Fruit fly (Drosophila melanogaster): Measurements from ENCODE around the gene CG45071.

The CG45071 gene

dm6 chr3L:15094589-15095288 is 10.9 kb upstream of the CG45071 start, which contains the start of the genes sstn, Plp and GlyRS (continued):
- TF ChIP-seq GATAd (GFP tag; optimal IDR thresholded peaks at IDR 0.05) (no peak), CrebA (GFP tag; optimal IDR thresholded peaks at IDR 0.05; ENCODE audit: borderline replicate concordance) (no peak), sv (GFP tag; optimal IDR thresholded peaks at IDR 0.05) (peak; percentile 26)

DNA sequence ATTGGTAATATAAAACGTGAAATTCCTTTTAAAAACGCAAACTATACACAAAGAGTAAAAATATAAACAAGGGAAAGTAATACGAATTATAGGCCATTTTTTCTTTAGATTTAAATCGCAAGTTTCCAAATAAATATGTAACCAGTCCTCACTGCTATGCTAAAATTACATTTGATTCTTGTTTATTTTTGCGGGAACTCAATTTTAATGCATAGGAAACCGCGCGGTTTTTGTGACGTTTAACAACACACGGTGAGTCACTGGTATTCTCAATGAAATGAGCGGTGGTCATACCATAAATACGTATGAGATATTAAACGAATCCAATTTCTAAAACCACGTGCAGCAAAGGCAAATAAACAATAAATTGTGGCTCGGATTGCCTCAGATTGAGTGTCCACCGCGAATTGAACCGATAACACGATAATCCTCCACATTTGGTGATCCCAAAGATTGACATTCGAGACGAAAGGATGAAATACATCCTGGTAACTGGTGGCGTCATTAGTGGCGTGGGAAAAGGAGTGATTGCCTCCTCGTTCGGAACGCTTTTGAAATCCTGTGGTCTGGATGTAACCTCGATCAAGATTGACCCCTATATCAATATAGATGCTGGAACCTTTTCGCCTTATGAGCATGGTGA is 7.7 kb upstream of the CG45071 start, which contains the start of gene Ctps:
TSS of gene Ctps (plus strand) at position 37 of the 643 bp plus-strand sequence.
- TF ChIP-seq HLH106 (tag; optimal IDR thresholded peaks at IDR 0.05) (peak; percentile 2), GATAd (GFP tag; optimal IDR thresholded peaks at IDR 0.05) (no peak), CG32264 (GFP tag; optimal IDR thresholded peaks at IDR 0.05) (no peak), Jra (GFP tag; optimal IDR thresholded peaks at IDR 0.05) (peak; percentile 35), sage (GFP tag; optimal IDR thresholded peaks at IDR 0.05) (no peak), Rel (GFP tag; optimal IDR thresholded peaks at IDR 0.05) (no peak), Rel (tag; optimal IDR thresholded peaks at IDR 0.05) (peak; percentile 61), foxo (GFP tag; optimal IDR thresholded peaks at IDR 0.05) (peak in 1 of 2 experiments; percentile 38), h (GFP tag; optimal IDR thresholded peaks at IDR 0.05) (peak; percentile 38), rgr (GFP tag; optimal IDR thresholded peaks at IDR 0.05) (peak; percentile 27), psq (GFP tag; optimal IDR thresholded peaks at IDR 0.05) (no peak), Hnf4 (GFP tag; optimal IDR thresholded peaks at IDR 0.05) (peak; percentile 54), lola (GFP tag; optimal IDR thresholded peaks at IDR 0.05) (no peak), Hr83 (GFP tag; optimal IDR thresholded peaks at IDR 0.05; ENCODE audit: poor library complexity, severe bottlenecking) (peak; percentile 51), brk (GFP tag; optimal IDR thresholded peaks at IDR 0.05) (peak; percentile 16)

- no peak for TF ChIP-seq CrebA (GFP tag; optimal IDR thresholded peaks at IDR 0.05; ENCODE audit: borderline replicate concordance)
- no peak for TF ChIP-seq CG32264 (GFP tag; optimal IDR thresholded peaks at IDR 0.05)
- TF ChIP-seq psq (GFP tag; optimal IDR thresholded peaks at IDR 0.05): peak; percentile 66
- peak; percentile 34 for TF ChIP-seq CG9705 (GFP tag; optimal IDR thresholded peaks at IDR 0.05)
- no peak for TF ChIP-seq N (GFP tag; optimal IDR thresholded peaks at IDR 0.05)
- TF ChIP-seq dmrt93B (GFP tag; optimal IDR thresholded peaks at IDR 0.05): peak; percentile 48
- no peak for TF ChIP-seq jim (GFP tag; optimal IDR thresholded peaks at IDR 0.05)
- TF ChIP-seq Dfd (GFP tag; optimal IDR thresholded peaks at IDR 0.05): no peak
- TF ChIP-seq Sp1 (GFP tag; optimal IDR thresholded peaks at IDR 0.05): peak; percentile 65
- TF ChIP-seq Myc (optimal IDR thresholded peaks at IDR 0.05): no peak
- no peak for TF ChIP-seq Abd-B (GFP tag; optimal IDR thresholded peaks at IDR 0.05)
- TF ChIP-seq rgr (GFP tag; optimal IDR thresholded peaks at IDR 0.05): peak; percentile 54
- no peak for TF ChIP-seq dl (GFP tag; optimal IDR thresholded peaks at IDR 0.05; ENCODE audit: insufficient read depth in 1 of 2, partially characterized antibody in 2 of 2)
- TF ChIP-seq h (GFP tag; optimal IDR thresholded peaks at IDR 0.05): peak; percentile 64
- TF ChIP-seq Jra (GFP tag; optimal IDR thresholded peaks at IDR 0.05): no peak
- TF ChIP-seq pan (optimal IDR thresholded peaks at IDR 0.05): no peak
- TF ChIP-seq usp (GFP tag; optimal IDR thresholded peaks at IDR 0.05): no peak
- TF ChIP-seq Dif (GFP tag; optimal IDR thresholded peaks at IDR 0.05; ENCODE audit: partially characterized antibody): peak; percentile 35
- TF ChIP-seq sv (GFP tag; optimal IDR thresholded peaks at IDR 0.05): no peak
- TF ChIP-seq Mio (GFP tag; optimal IDR thresholded peaks at IDR 0.05): no peak
- peak; percentile 84 for TF ChIP-seq HLH106 (tag; optimal IDR thresholded peaks at IDR 0.05)
- peak; percentile 54 for TF ChIP-seq Hnf4 (GFP tag; optimal IDR thresholded peaks at IDR 0.05)
- no peak for TF ChIP-seq Vsx2 (GFP tag; optimal IDR thresholded peaks at IDR 0.05; ENCODE audit: partially characterized antibody)
- no peak for TF ChIP-seq woc (GFP tag; optimal IDR thresholded peaks at IDR 0.05)
- TF ChIP-seq ey (GFP tag; optimal IDR thresholded peaks at IDR 0.05): no peak
- no peak for TF ChIP-seq Hr78 (GFP tag; optimal IDR thresholded peaks at IDR 0.05)
- no peak for TF ChIP-seq GATAd (GFP tag; optimal IDR thresholded peaks at IDR 0.05)
- TF ChIP-seq lola (GFP tag; optimal IDR thresholded peaks at IDR 0.05): no peak
- peak; percentile 59 for TF ChIP-seq brk (GFP tag; optimal IDR thresholded peaks at IDR 0.05)
- TF ChIP-seq br (GFP tag; optimal IDR thresholded peaks at IDR 0.05): peak; percentile 14
- no peak for TF ChIP-seq sage (GFP tag; optimal IDR thresholded peaks at IDR 0.05)
- TF ChIP-seq OdsH (GFP tag; optimal IDR thresholded peaks at IDR 0.05): peak; percentile 55
- TF ChIP-seq Rel (GFP tag; optimal IDR thresholded peaks at IDR 0.05): no peak
- TF ChIP-seq Rel (tag; optimal IDR thresholded peaks at IDR 0.05): no peak
- TF ChIP-seq dsf (GFP tag; optimal IDR thresholded peaks at IDR 0.05; ENCODE audit: borderline replicate concordance): no peak
- TF ChIP-seq foxo (GFP tag; optimal IDR thresholded peaks at IDR 0.05): peak in 1 of 2 experiments; percentile 78
- no peak for TF ChIP-seq Hr83 (GFP tag; optimal IDR thresholded peaks at IDR 0.05; ENCODE audit: poor library complexity, severe bottlenecking)
- TF ChIP-seq fru (GFP tag; optimal IDR thresholded peaks at IDR 0.05): peak; percentile 60
- TF ChIP-seq tai (GFP tag; optimal IDR thresholded peaks at IDR 0.05): no peak
Measured at dm6 chr3L:15098659-15099512, 6.8 kb upstream of the CG45071 start.

Data from whole organism, wandering third instar larva.